Fruit fly (Drosophila melanogaster) whole organism, embryonic: ENCODE measurements around the gene Hsp22.

Experiments
- Antp ChIP-seq: fragments of 200-800 bp; sonication (Bioruptor generic); optimal IDR thresholded peaks from 3 replicates; lab custom pipeline; 2016; ENCODE audit warnings: missing biosample characterization, missing genetic modification characterization
- Asciz ChIP-seq: fragments of 200-800 bp; sonication (Bioruptor generic); optimal IDR thresholded peaks from 2 replicates; lab custom pipeline; 2017; ENCODE audit warnings: missing biosample characterization, mild to moderate bottlenecking, missing genetic modification characterization, missing genetic modification reagents
- Atf3 ChIP-seq: fragments of 200-800 bp; sonication (Bioruptor generic); optimal IDR thresholded peaks from 3 replicates; lab custom pipeline; 2016; ENCODE audit warnings: missing biosample characterization, missing genetic modification characterization
- B-H1 ChIP-seq: fragments of 200-800 bp; sonication (Bioruptor generic); IDR thresholded peaks from 3 replicates; pipeline ENCODE4 v1.3.6; 2022; ENCODE audit warnings: missing biosample characterization, missing genetic modification characterization
- Bteb2 ChIP-seq: fragments of 200-800 bp; sonication (Bioruptor generic); optimal IDR thresholded peaks from 2 replicates; lab custom pipeline; 2016; ENCODE audit warnings: missing biosample characterization, missing genetic modification characterization
- CG10565 ChIP-seq: fragments of 200-800 bp; sonication (Bioruptor generic); optimal IDR thresholded peaks from 3 replicates; lab custom pipeline; 2016; ENCODE audit warnings: missing biosample characterization, mild to moderate bottlenecking, missing genetic modification characterization
- CG16779 ChIP-seq: fragments of 200-800 bp; sonication (Bioruptor generic); IDR thresholded peaks from 2 replicates; pipeline ENCODE4 v1.3.6; 2022; ENCODE audit warnings: missing biosample characterization, missing genetic modification characterization
- CG16813 ChIP-seq: fragments of 200-800 bp; sonication (Bioruptor generic); IDR thresholded peaks from 3 replicates; pipeline ENCODE4 v1.3.6; 2022; ENCODE audit warnings: missing biosample characterization, missing genetic modification characterization; ENCODE audit not compliant: partially characterized antibody
- CG16815 ChIP-seq: fragments of 200-800 bp; sonication (Bioruptor generic); optimal IDR thresholded peaks from 3 replicates; lab custom pipeline; 2017; ENCODE audit warnings: missing biosample characterization, mild to moderate bottlenecking, missing genetic modification characterization
- CG17912 ChIP-seq: fragments of 200-800 bp; sonication (Bioruptor generic); optimal IDR thresholded peaks from 2 replicates; lab custom pipeline; 2018; ENCODE audit warnings: missing biosample characterization, mild to moderate bottlenecking, missing genetic modification characterization
- CG2129 ChIP-seq: fragments of 200-800 bp; sonication (Bioruptor generic); IDR thresholded peaks from 2 replicates; pipeline ENCODE4 v1.3.6; 2022; ENCODE audit warnings: missing biosample characterization, missing genetic modification characterization; ENCODE audit not compliant: partially characterized antibody
- CG30403 ChIP-seq: fragments of 200-800 bp; sonication (Bioruptor generic); optimal IDR thresholded peaks from 3 replicates; lab custom pipeline; 2016; ENCODE audit warnings: missing biosample characterization, missing genetic modification characterization
- CG3847 ChIP-seq: fragments of 200-800 bp; sonication (Bioruptor generic); IDR thresholded peaks from 2 replicates; pipeline ENCODE4 v1.3.6; 2022; ENCODE audit warnings: missing biosample characterization, missing genetic modification characterization
- CG4424 ChIP-seq: fragments of 200-800 bp; sonication (Bioruptor generic); optimal IDR thresholded peaks from 3 replicates; lab custom pipeline; 2016; ENCODE audit warnings: missing biosample characterization, missing genetic modification characterization
- CG8359 ChIP-seq: fragments of 200-800 bp; sonication (Bioruptor generic); optimal IDR thresholded peaks from 2 replicates; lab custom pipeline; 2017; ENCODE audit warnings: missing biosample characterization, mild to moderate bottlenecking, missing genetic modification characterization, borderline replicate concordance
- CG9932 ChIP-seq: fragments of 200-800 bp; sonication (Bioruptor generic); IDR thresholded peaks from 2 replicates; pipeline ENCODE4 v1.3.6; 2022; ENCODE audit warnings: missing biosample characterization, missing genetic modification characterization
- CHES-1-like ChIP-seq: fragments of 200-800 bp; sonication (Bioruptor generic); optimal IDR thresholded peaks from 2 replicates; lab custom pipeline; 2016; ENCODE audit warnings: missing biosample characterization, missing genetic modification characterization
- CTCF ChIP-seq: fragments of 200-800 bp; sonication (Bioruptor generic); optimal IDR thresholded peaks from 2 replicates; lab custom pipeline; 2017; ENCODE audit warnings: missing biosample characterization, mild to moderate bottlenecking, missing genetic modification characterization, moderate library complexity
- D19B ChIP-seq: fragments of 200-800 bp; sonication (Bioruptor generic); optimal IDR thresholded peaks from 2 replicates; lab custom pipeline; 2017; ENCODE audit warnings: missing biosample characterization, mild to moderate bottlenecking, missing genetic modification characterization
- Jarid2 ChIP-seq: fragments of 200-800 bp; sonication (Bioruptor generic); optimal IDR thresholded peaks from 3 replicates; lab custom pipeline; 2017; ENCODE audit warnings: mild to moderate bottlenecking, missing biosample characterization, missing genetic modification reagents, missing genetic modification characterization
- Nf-YC ChIP-seq: fragments of 200-800 bp; optimal IDR thresholded peaks from 3 replicates; lab custom pipeline; 2019; ENCODE audit warnings: missing biosample characterization, mild to moderate bottlenecking, missing genetic modification characterization, moderate library complexity
- PHDP ChIP-seq: fragments of 200-800 bp; sonication (Bioruptor generic); optimal IDR thresholded peaks from 3 replicates; lab custom pipeline; 2018; ENCODE audit warnings: missing biosample characterization, mild to moderate bottlenecking, missing genetic modification characterization, moderate library complexity
- ac ChIP-seq: fragments of 200-800 bp; sonication (Bioruptor generic); optimal IDR thresholded peaks from 3 replicates; lab custom pipeline; 2017; ENCODE audit warnings: missing biosample characterization, mild to moderate bottlenecking, missing genetic modification characterization
- bab2 ChIP-seq: fragments of 200-800 bp; sonication (Bioruptor generic); optimal IDR thresholded peaks from 2 replicates; lab custom pipeline; 2016; ENCODE audit warnings: missing biosample characterization, missing genetic modification characterization
- bowl ChIP-seq: fragments of 200-800 bp; sonication (Bioruptor generic); IDR thresholded peaks from 2 replicates; pipeline ENCODE4 v1.3.6; 2022; ENCODE audit warnings: missing biosample characterization, missing genetic modification characterization
- chm ChIP-seq: fragments of 200-800 bp; sonication (Bioruptor generic); IDR thresholded peaks from 2 replicates; pipeline ENCODE4 v1.3.6; 2022; ENCODE audit warnings: missing biosample characterization, missing genetic modification characterization
- da ChIP-seq: fragments of 200-800 bp; sonication (Bioruptor generic); optimal IDR thresholded peaks from 2 replicates; lab custom pipeline; 2016; ENCODE audit warnings: missing biosample characterization, missing genetic modification characterization
- dati ChIP-seq: fragments of 200-800 bp; sonication (Bioruptor generic); IDR thresholded peaks from 2 replicates; pipeline ENCODE4 v1.3.6; 2022; ENCODE audit warnings: missing biosample characterization, missing genetic modification characterization
- dimm ChIP-seq: fragments of 200-800 bp; sonication (Bioruptor generic); IDR thresholded peaks from 2 replicates; pipeline ENCODE4 v1.3.6; 2022; ENCODE audit warnings: missing biosample characterization, missing genetic modification characterization
- dmrt11E ChIP-seq: fragments of 200-800 bp; sonication (Bioruptor generic); optimal IDR thresholded peaks from 3 replicates; lab custom pipeline; 2018; ENCODE audit warnings: missing biosample characterization, mild to moderate bottlenecking, missing genetic modification characterization, moderate library complexity
- dmrt99B ChIP-seq: fragments of 200-800 bp; sonication (Bioruptor generic); optimal IDR thresholded peaks from 2 replicates; lab custom pipeline; 2018; ENCODE audit warnings: missing biosample characterization, mild to moderate bottlenecking, missing genetic modification characterization, moderate library complexity
- dysf ChIP-seq: fragments of 200-800 bp; sonication (Bioruptor generic); IDR thresholded peaks from 3 replicates; pipeline ENCODE4 v1.3.6; 2022; ENCODE audit warnings: missing biosample characterization, missing genetic modification characterization
- ems ChIP-seq: fragments of 200-800 bp; sonication (Bioruptor generic); optimal IDR thresholded peaks from 3 replicates; lab custom pipeline; 2016; ENCODE audit warnings: missing biosample characterization, missing genetic modification characterization
- eve ChIP-seq, 2 experiments: fragments of >200 bp; optimal IDR thresholded peaks; 2 replicates each; lab custom pipeline; 2017; ENCODE audit warnings: missing biosample characterization in 2 of 2, missing genetic modification characterization in 2 of 2
- fd102C ChIP-seq: fragments of 200-800 bp; sonication (Bioruptor generic); optimal IDR thresholded peaks from 2 replicates; lab custom pipeline; 2018; ENCODE audit warnings: missing biosample characterization, mild to moderate bottlenecking, missing genetic modification characterization, moderate library complexity
- fd96Cb ChIP-seq: fragments of 200-800 bp; sonication (Bioruptor generic); optimal IDR thresholded peaks from 2 replicates; lab custom pipeline; 2018; ENCODE audit warnings: missing biosample characterization, mild to moderate bottlenecking, missing genetic modification characterization, moderate library complexity
- gem ChIP-seq: fragments of 200-800 bp; sonication (Bioruptor generic); optimal IDR thresholded peaks from 2 replicates; lab custom pipeline; 2019; ENCODE audit warnings: missing biosample characterization, mild to moderate bottlenecking, missing genetic modification characterization, moderate library complexity
- gro ChIP-seq: fragments of 200-800 bp; sonication (Bioruptor generic); optimal IDR thresholded peaks from 2 replicates; lab custom pipeline; 2016; ENCODE audit warnings: missing biosample characterization, missing genetic modification characterization
- hth ChIP-seq: fragments of >200 bp; optimal IDR thresholded peaks from 2 replicates; lab custom pipeline; 2017; ENCODE audit warnings: inconsistent platforms
- lmd ChIP-seq: fragments of 200-800 bp; sonication (Bioruptor generic); IDR thresholded peaks from 2 replicates; pipeline ENCODE4 v1.3.6; 2022; ENCODE audit warnings: missing biosample characterization, missing genetic modification characterization
- nmo ChIP-seq: fragments of 200-800 bp; sonication (Bioruptor generic); optimal IDR thresholded peaks from 2 replicates; lab custom pipeline; 2018; ENCODE audit warnings: missing biosample characterization, mild to moderate bottlenecking, missing genetic modification characterization, moderate library complexity
- onecut ChIP-seq: fragments of 200-800 bp; sonication (Bioruptor generic); IDR thresholded peaks from 2 replicates; pipeline ENCODE4 v1.3.6; 2022; ENCODE audit warnings: missing biosample characterization, missing genetic modification characterization
- org-1 ChIP-seq: fragments of 200-800 bp; sonication (Bioruptor generic); optimal IDR thresholded peaks from 2 replicates; lab custom pipeline; 2017; ENCODE audit warnings: missing biosample characterization, missing genetic modification characterization
- peb ChIP-seq: fragments of 200-800 bp; sonication (Bioruptor generic); IDR thresholded peaks from 2 replicates; pipeline ENCODE4 v1.3.6; 2022; ENCODE audit warnings: missing biosample characterization, missing genetic modification characterization
- pho ChIP-seq: fragments of 200-800 bp; sonication (Bioruptor generic); optimal IDR thresholded peaks from 2 replicates; lab custom pipeline; 2016; ENCODE audit warnings: missing biosample characterization, missing genetic modification characterization
- pita ChIP-seq: fragments of 200-800 bp; sonication (Bioruptor generic); optimal IDR thresholded peaks from 2 replicates; lab custom pipeline; 2017; ENCODE audit warnings: missing biosample characterization, mild to moderate bottlenecking, missing genetic modification characterization
- pros ChIP-seq: fragments of 200-800 bp; sonication (Bioruptor generic); optimal IDR thresholded peaks from 3 replicates; lab custom pipeline; 2019; ENCODE audit warnings: missing biosample characterization, mild to moderate bottlenecking, missing genetic modification characterization, moderate library complexity
- so ChIP-seq: fragments of 200-800 bp; sonication (Bioruptor generic); IDR thresholded peaks from 3 replicates; pipeline ENCODE4 v1.3.6; 2022; ENCODE audit warnings: missing biosample characterization, missing genetic modification characterization
- sr ChIP-seq: fragments of 200-800 bp; sonication (Bioruptor generic); IDR thresholded peaks from 3 replicates; pipeline ENCODE4 v1.3.6; 2022; ENCODE audit warnings: missing biosample characterization, missing genetic modification characterization
- tgo ChIP-seq: fragments of 200-800 bp; sonication (Bioruptor generic); IDR thresholded peaks from 3 replicates; pipeline ENCODE4 v1.3.6; 2022; ENCODE audit warnings: missing biosample characterization, missing genetic modification characterization
- ttk ChIP-seq: fragments of 200-800 bp; sonication (Bioruptor generic); IDR thresholded peaks from 2 replicates; pipeline ENCODE4 v2.1.2; 2022; ENCODE audit warnings: missing biosample characterization, missing genetic modification characterization
- yki ChIP-seq: fragments of >200 bp; optimal IDR thresholded peaks from 3 replicates; lab custom pipeline; 2018
- zen ChIP-seq: fragments of 200-800 bp; sonication (Bioruptor generic); optimal IDR thresholded peaks from 3 replicates; lab custom pipeline; 2018; ENCODE audit warnings: missing biosample characterization, mild to moderate bottlenecking, missing genetic modification characterization, moderate library complexity

Gene Hsp22

DNA sequence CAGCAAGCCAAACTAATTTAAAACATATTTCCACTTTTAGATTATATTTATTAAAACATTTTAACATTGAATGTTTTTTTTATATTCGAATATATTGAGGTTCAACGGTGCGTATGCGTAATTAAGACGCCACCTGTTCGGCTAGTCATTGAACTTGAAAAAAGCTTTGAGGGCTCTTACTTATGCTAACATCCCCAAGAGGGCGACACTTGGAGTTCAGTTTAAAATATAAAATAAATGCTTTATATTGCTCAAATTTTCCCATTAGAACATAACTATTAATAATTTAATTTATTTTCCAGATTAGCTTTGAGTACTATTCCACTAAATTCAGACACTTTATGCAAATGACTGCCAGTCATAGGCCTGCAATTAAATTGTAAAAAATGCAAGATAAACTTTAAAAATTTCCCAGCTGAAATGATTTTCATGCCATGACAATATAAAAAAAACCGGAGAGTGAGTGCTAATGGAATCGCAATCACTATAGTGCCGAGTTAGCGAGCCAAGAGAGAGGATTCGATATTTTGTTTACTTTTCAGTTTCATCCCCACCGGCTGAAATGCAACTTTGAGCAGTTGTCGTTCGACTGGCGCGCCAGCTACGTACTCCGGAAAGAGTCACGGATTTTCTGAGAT lies 38.9 kb upstream of the Hsp22 start, which contains the start of gene PGRP-LA (continued):
- TF ChIP-seq dati (GFP tag; lab: Robert Waterston, UW) (no peak), yki (lab: Kevin White, UChicago) (no peak), zen (tag; lab: Kevin White, UChicago) (no peak), bab2 (GFP tag; lab: Kevin White, UChicago) (no peak), nmo (no peak), D19B (GFP tag; lab: Kevin White, UChicago) (no peak), CG4424 (GFP tag; lab: Kevin White, UChicago) (peak; percentile 23), B-H1 (GFP tag; lab: Robert Waterston, UW) (no peak), CG2129 (no peak), CG30403 (peak; percentile 12), org-1 (GFP tag; lab: Kevin White, UChicago) (no peak), CG16779 (no peak), pita (GFP tag; lab: Kevin White, UChicago) (no peak), chm (no peak), CG8359 (no peak), Asciz (GFP tag; lab: Kevin White, UChicago) (peak; percentile 29), ac (GFP tag; lab: Kevin White, UChicago) (no peak), peb (GFP tag; lab: Robert Waterston, UW) (no peak), ttk (GFP tag; lab: Robert Waterston, UW) (no peak), da (GFP tag; lab: Kevin White, UChicago) (no peak), CTCF (GFP tag; lab: Kevin White, UChicago) (peak; percentile 95), PHDP (tag; lab: Kevin White, UChicago) (peak; percentile 63), gro (GFP tag; lab: Kevin White, UChicago) (no peak), fd96Cb (tag; lab: Kevin White, UChicago) (no peak), CG9932 (GFP tag; lab: Robert Waterston, UW) (no peak; the same call in 1 of the 2 replicates), CG17912 (GFP tag; lab: Kevin White, UChicago) (no peak), lmd (GFP tag; lab: Robert Waterston, UW) (peak; percentile 47; the same call in 1 of the 2 replicates), ems (GFP tag; lab: Kevin White, UChicago) (no peak), dysf (peak; percentile 68; the same call in 2 of the 3 replicates), CG16815 (GFP tag; lab: Kevin White, UChicago) (no peak), CHES-1-like (GFP tag; lab: Kevin White, UChicago) (no peak), Nf-YC (tag; lab: Kevin White, UChicago) (no peak), eve (GFP tag; optimal IDR thresholded peaks at IDR 0.05; lab: Kevin White, UChicago) (no peak), Bteb2 (GFP tag; lab: Kevin White, UChicago) (no peak), bowl (GFP tag; lab: Robert Waterston, UW) (no peak), sr (no peak), Antp (GFP tag; lab: Kevin White, UChicago) (no peak), onecut (GFP tag; lab: Robert Waterston, UW) (peak; percentile 52), Atf3 (GFP tag; lab: Kevin White, UChicago) (no peak), hth (no peak), dmrt11E (tag; lab: Kevin White, UChicago) (no peak), CG10565 (GFP tag; lab: Kevin White, UChicago) (no peak), Jarid2 (GFP tag; lab: Kevin White, UChicago) (no peak), dimm (no peak), CG16813 (GFP tag; lab: Robert Waterston, UW) (no peak), gem (tag; lab: Kevin White, UChicago) (peak; percentile 41), fd102C (no peak), pho (GFP tag; lab: Kevin White, UChicago) (no peak), tgo (GFP tag; lab: Robert Waterston, UW) (peak; percentile 40; the same call in 1 of the 3 replicates), pros (GFP tag; lab: Kevin White, UChicago) (no peak), dmrt99B (tag; lab: Kevin White, UChicago) (peak; percentile 25), so (GFP tag; lab: Robert Waterston, UW) (no peak), CG3847 (GFP tag; lab: Robert Waterston, UW) (no peak)
